Fruit fly (Drosophila melanogaster) whole organism, adult: ENCODE data around the gene eIF3d1.

Source experiments
- CG11617 ChIP-seq: fragments of 200-800 bp; sonication (Bioruptor generic); optimal IDR thresholded peaks from 2 replicates; lab custom pipeline; 2017; ENCODE audit warnings: mild to moderate bottlenecking, missing biosample characterization, missing genetic modification reagents, missing genetic modification characterization
- CG12768 ChIP-seq: fragments of 200-800 bp; sonication (Bioruptor generic); optimal IDR thresholded peaks from 2 replicates; lab custom pipeline; 2017; ENCODE audit warnings: missing biosample characterization, missing genetic modification characterization, mild to moderate bottlenecking, moderate library complexity, missing genetic modification reagents
- CG14711 ChIP-seq: fragments of 200-800 bp; sonication (Bioruptor generic); optimal IDR thresholded peaks from 2 replicates; lab custom pipeline; 2018; ENCODE audit warnings: missing biosample characterization, mild to moderate bottlenecking, missing genetic modification characterization, moderate library complexity
- CG1620 ChIP-seq: fragments of 200-800 bp; sonication (Bioruptor generic); optimal IDR thresholded peaks from 2 replicates; lab custom pipeline; 2016; ENCODE audit warnings: missing biosample characterization, missing genetic modification characterization
- CG33017 ChIP-seq: fragments of 200-800 bp; sonication (Bioruptor generic); optimal IDR thresholded peaks from 2 replicates; lab custom pipeline; 2018; ENCODE audit warnings: missing biosample characterization, mild to moderate bottlenecking, missing genetic modification characterization, moderate library complexity
- CG5204 ChIP-seq: fragments of 200-800 bp; sonication (Bioruptor generic); optimal IDR thresholded peaks from 2 replicates; lab custom pipeline; 2016; ENCODE audit warnings: missing biosample characterization, missing genetic modification characterization
- CG7045 ChIP-seq: fragments of 200-800 bp; sonication (Bioruptor generic); optimal IDR thresholded peaks from 2 replicates; lab custom pipeline; 2017; ENCODE audit warnings: missing biosample characterization, mild to moderate bottlenecking, missing genetic modification characterization
- CG7101 ChIP-seq: fragments of 200-800 bp; sonication (Bioruptor generic); optimal IDR thresholded peaks from 2 replicates; lab custom pipeline; 2018; ENCODE audit warnings: missing biosample characterization, mild to moderate bottlenecking, missing genetic modification characterization, moderate library complexity
- Crg-1 ChIP-seq: fragments of 200-800 bp; sonication (Bioruptor generic); optimal IDR thresholded peaks from 2 replicates; lab custom pipeline; 2016; ENCODE audit warnings: missing biosample characterization, missing genetic modification characterization
- Hr96 ChIP-seq: fragments of 200-800 bp; sonication (Bioruptor generic); optimal IDR thresholded peaks from 2 replicates; lab custom pipeline; 2016; ENCODE audit warnings: missing biosample characterization, missing genetic modification characterization
- Mnt ChIP-seq: fragments of 200-800 bp; sonication (Bioruptor generic); optimal IDR thresholded peaks from 2 replicates; lab custom pipeline; 2016; ENCODE audit warnings: missing biosample characterization, mild to moderate bottlenecking, missing genetic modification characterization
- bab1 ChIP-seq: fragments of 200-800 bp; sonication (Bioruptor generic); optimal IDR thresholded peaks from 3 replicates; lab custom pipeline; 2019; ENCODE audit warnings: missing biosample characterization, mild to moderate bottlenecking, missing genetic modification characterization, moderate library complexity
- cic ChIP-seq: fragments of 200-800 bp; sonication (Bioruptor generic); optimal IDR thresholded peaks from 2 replicates; lab custom pipeline; 2017; ENCODE audit warnings: missing biosample characterization, mild to moderate bottlenecking, missing genetic modification characterization, moderate library complexity
- cnc ChIP-seq, 2 experiments: fragments of >200 bp; optimal IDR thresholded peaks; 2 replicates each; lab custom pipeline; 2017
- kay ChIP-seq: fragments of 200-800 bp; sonication (Bioruptor generic); peaks from one replicate; lab custom pipeline; 2016; ENCODE audit warnings: missing biosample characterization, missing genetic modification characterization, borderline replicate concordance
- ovo ChIP-seq: fragments of 200-800 bp; sonication (Bioruptor generic); optimal IDR thresholded peaks from 2 replicates; lab custom pipeline; 2016; ENCODE audit warnings: missing biosample characterization, missing genetic modification characterization
- pad ChIP-seq: fragments of 200-800 bp; sonication (Bioruptor generic); optimal IDR thresholded peaks from 3 replicates; lab custom pipeline; 2017; ENCODE audit warnings: missing biosample characterization, missing genetic modification characterization, mild to moderate bottlenecking, moderate library complexity, missing genetic modification reagents
- tj ChIP-seq: fragments of 200-800 bp; sonication (Bioruptor generic); optimal IDR thresholded peaks from 3 replicates; lab custom pipeline; 2017; ENCODE audit warnings: missing biosample characterization, mild to moderate bottlenecking, missing genetic modification characterization, moderate library complexity
- toe ChIP-seq: fragments of 200-800 bp; sonication (Bioruptor generic); optimal IDR thresholded peaks from 2 replicates; lab custom pipeline; 2016; ENCODE audit warnings: missing biosample characterization, missing genetic modification characterization

Gene eIF3d1

dm6 chr3R:23704383-23705033 is 24.7 kb downstream of the eIF3d1 start, which contains the start of gene Gba1b:
Gba1b (plus strand) TSS chr3R:23704804.
- TF ChIP-seq CG1620 (no peak), CG7045 (GFP tag; lab: Kevin White, UChicago) (no peak), tj (no peak), pad (GFP tag; lab: Kevin White, UChicago) (no peak), CG14711 (tag; lab: Kevin White, UChicago) (no peak), toe (no peak), Mnt (GFP tag; lab: Kevin White, UChicago) (no peak), cnc (optimal IDR thresholded peaks at IDR 0.05; lab: Kevin White, UChicago) (no peak), kay (GFP tag; lab: Kevin White, UChicago) (no peak)

- TF ChIP-seq Crg-1 (GFP tag; lab: Kevin White, UChicago), result no peak
- no peak for TF ChIP-seq bab1 (GFP tag; lab: Kevin White, UChicago)
- TF ChIP-seq Mnt (GFP tag; lab: Kevin White, UChicago), result no peak
- no peak for TF ChIP-seq CG12768 (GFP tag; lab: Kevin White, UChicago)
- TF ChIP-seq toe, result no peak
- no peak for TF ChIP-seq cnc (optimal IDR thresholded peaks at IDR 0.05; lab: Kevin White, UChicago)
- TF ChIP-seq tj, result no peak
- no peak for TF ChIP-seq kay (GFP tag; lab: Kevin White, UChicago)
- no peak for TF ChIP-seq CG1620
- TF ChIP-seq Hr96, result no peak
- no peak for TF ChIP-seq CG7101 (tag; lab: Kevin White, UChicago)
- TF ChIP-seq CG14711 (tag; lab: Kevin White, UChicago), result no peak
These were observed 29.8 kb downstream of the eIF3d1 start, which contains the start of gene CG10301 for dm6 chr3R:23709508-23710208. CG10301 (plus strand) TSS chr3R:23710158.

DNA sequence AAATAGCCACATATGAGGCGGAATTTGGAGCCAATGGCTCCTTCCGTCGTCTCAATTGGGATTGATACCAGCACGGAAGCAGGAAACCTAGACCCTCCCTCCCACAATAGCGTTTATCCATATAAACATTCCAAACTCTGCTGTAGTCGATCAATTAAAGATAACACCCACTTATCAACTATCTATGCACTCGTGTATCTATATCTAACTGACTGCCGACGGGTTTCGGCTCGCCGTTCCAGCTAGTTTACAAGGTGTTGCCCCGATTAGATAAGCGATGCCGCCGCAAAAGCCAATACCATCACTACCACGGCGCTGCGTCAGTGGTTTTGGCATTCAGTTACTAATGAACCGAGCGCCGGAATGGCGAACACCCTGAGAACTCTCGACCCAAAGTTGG is 31.4 kb downstream of the eIF3d1 start, which contains the start of gene CG10300:
CG10300 (plus strand) TSS at position 333 of the 400 bp plus-strand sequence.
- TF ChIP-seq Crg-1 (GFP tag; lab: Kevin White, UChicago) (no peak), cic (GFP tag; lab: Kevin White, UChicago) (peak; percentile 53), CG7101 (tag; lab: Kevin White, UChicago) (no peak), CG12768 (GFP tag; lab: Kevin White, UChicago) (peak; percentile 7)

- TF ChIP-seq kay (GFP tag; lab: Kevin White, UChicago) (no peak), pad (GFP tag; lab: Kevin White, UChicago) (no peak), CG7045 (GFP tag; lab: Kevin White, UChicago) (no peak), Hr96 (no peak), toe (no peak), Mnt (GFP tag; lab: Kevin White, UChicago) (no peak), CG14711 (tag; lab: Kevin White, UChicago) (peak; percentile 22), tj (peak; percentile 11), CG7101 (tag; lab: Kevin White, UChicago) (no peak), CG33017 (tag; lab: Kevin White, UChicago) (no peak), CG1620 (no peak), bab1 (GFP tag; lab: Kevin White, UChicago) (peak; percentile 4), ovo (GFP tag; lab: Kevin White, UChicago) (no peak)
These were observed 34.1 kb downstream of the eIF3d1 start for dm6 chr3R:23713901-23714300.

- TF ChIP-seq kay (GFP tag; lab: Kevin White, UChicago), result peak; percentile 47
- no peak for TF ChIP-seq ovo (GFP tag; lab: Kevin White, UChicago)
These were observed 35.0 kb downstream of the eIF3d1 start for dm6 chr3R:23714852-23715251.

- TF ChIP-seq cnc (optimal IDR thresholded peaks at IDR 0.05; lab: Kevin White, UChicago), result no peak
- TF ChIP-seq CG11617 (GFP tag; lab: Kevin White, UChicago), result no peak
- TF ChIP-seq CG7045 (GFP tag; lab: Kevin White, UChicago), result no peak
These were observed 38.6 kb downstream of the eIF3d1 start, which contains the start of gene nau for dm6 chr3R:23718297-23718941. nau (minus strand) TSS chr3R:23718357.

DNA sequence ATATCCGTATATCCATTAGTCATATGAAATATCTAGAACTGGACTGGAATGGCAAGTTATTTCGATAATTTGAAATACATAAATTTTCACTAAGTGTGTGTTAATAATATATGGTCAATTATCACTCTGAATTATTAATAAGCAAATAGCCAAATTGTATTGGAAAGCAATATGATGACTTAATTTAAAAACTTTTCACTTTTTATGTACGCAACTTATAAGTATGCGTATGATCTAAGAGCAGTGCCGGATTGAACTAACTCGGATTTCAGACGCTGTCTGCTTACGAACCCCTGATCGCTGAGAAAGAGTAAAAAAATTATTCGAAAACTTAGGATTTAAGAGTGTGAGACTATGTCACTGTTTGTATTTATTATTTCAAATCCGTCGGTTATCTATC is 41.7 kb downstream of the eIF3d1 start, which contains the start of gene CG10232:
CG10232 (minus strand) TSS at position 101 of the 400 bp plus-strand sequence.
- TF ChIP-seq CG11617 (GFP tag; lab: Kevin White, UChicago) (no peak), kay (GFP tag; lab: Kevin White, UChicago) (no peak), CG5204 (GFP tag; lab: Kevin White, UChicago) (no peak), pad (GFP tag; lab: Kevin White, UChicago) (no peak), Mnt (GFP tag; lab: Kevin White, UChicago) (no peak), bab1 (GFP tag; lab: Kevin White, UChicago) (no peak), CG1620 (no peak), CG14711 (tag; lab: Kevin White, UChicago) (no peak), toe (no peak), CG7101 (tag; lab: Kevin White, UChicago) (no peak), CG7045 (GFP tag; lab: Kevin White, UChicago) (no peak), ovo (GFP tag; lab: Kevin White, UChicago) (no peak), tj (no peak)
